Worm (Caenorhabditis elegans) whole organism, late embryonic: ENCODE data around the gene nspb-3.

Experiments used
- C08G9.2 ChIP-seq: sonication (generic microtip); optimal IDR thresholded peaks from 2 replicates; lab custom pipeline; 2016; ENCODE audit warnings: mild to moderate bottlenecking, missing genetic modification characterization, moderate library complexity, missing compliant biosample characterization
- K09A11.1 ChIP-seq: sonication (generic microtip); optimal IDR thresholded peaks from 2 replicates; lab custom pipeline; 2017; ENCODE audit warnings: antibody characterized with exemption, mild to moderate bottlenecking, missing genetic modification characterization, missing compliant biosample characterization; ENCODE audit not compliant: insufficient read depth
- ceh-18 ChIP-seq: sonication (generic microtip); optimal IDR thresholded peaks from 2 replicates; lab custom pipeline; 2016; ENCODE audit warnings: missing genetic modification characterization, missing compliant biosample characterization
- che-1 ChIP-seq: sonication (generic microtip); optimal IDR thresholded peaks from 2 replicates; lab custom pipeline; 2016; ENCODE audit warnings: mild to moderate bottlenecking, missing genetic modification characterization, missing compliant biosample characterization
- nhr-11 ChIP-seq: fragments of 150-350 bp; optimal IDR thresholded peaks from 2 replicates; lab custom pipeline; 2014; ENCODE audit warnings: missing biosample characterization, missing genetic modification characterization
- sox-2 ChIP-seq: fragments of 200-800 bp; sonication (Bioruptor generic); IDR thresholded peaks from 2 replicates; pipeline ENCODE4 v1.3.6; 2022; ENCODE audit warnings: missing genetic modification reagents, missing genetic modification characterization, missing compliant biosample characterization
- sox-4 ChIP-seq: sonication (generic microtip); optimal IDR thresholded peaks from 2 replicates; lab custom pipeline; 2017; ENCODE audit warnings: mild to moderate bottlenecking, missing genetic modification characterization, inconsistent platforms, missing compliant biosample characterization
- unc-3 ChIP-seq, 2 experiments: fragments of 200-800 bp in 1 of 2; sonication (Bioruptor generic) in 1 of 2; sonication (generic microtip) in 1 of 2; conservative IDR thresholded peaks in 1 of 2; optimal IDR thresholded peaks in 1 of 2; 2 replicates each; pipeline versions ENCODE4 v1.3.6 to Lab custom; 2016 to 2022; ENCODE audit warnings: missing compliant biosample characterization in 2 of 2, missing genetic modification characterization in 2 of 2, missing genetic modification reagents in 1 of 2
- unc-55 ChIP-seq: sonication (generic microtip); optimal IDR thresholded peaks from 2 replicates; lab custom pipeline; 2017; ENCODE audit warnings: missing biosample characterization, missing genetic modification reagents, missing genetic modification characterization

- TF ChIP-seq C08G9.2 (tag; lab: Kevin White, UChicago) (no peak), unc-3 (GFP tag; conservative IDR thresholded peaks at IDR 0.05; lab: Robert Waterston, UW) (no peak), unc-3 (tag; optimal IDR thresholded peaks at IDR 0.05; lab: Kevin White, UChicago) (no peak), che-1 (no peak), K09A11.1 (tag; lab: Kevin White, UChicago) (no peak), sox-4 (tag; lab: Kevin White, UChicago) (no peak), sox-2 (GFP tag; lab: Robert Waterston, UW) (no peak), nhr-11 (no peak), unc-55 (GFP tag; lab: Kevin White, UChicago) (no peak), ceh-18 (tag; lab: Kevin White, UChicago) (no peak)
Observed at ce11 chrIV:6599447-6599846, 4.7 kb upstream of the nspb-3 start, which contains the start of gene F38A5.8.
